Worm (Caenorhabditis elegans): ENCODE measurements around the gene hrg-10.

Gene hrg-10

ce11 chrV:18967479-18968056, 10.5 kb upstream of the hrg-10 start, which contains the start of gene Y39B6A.43:
Gene Y39B6A.43 (minus strand): TSS chrV:18967829.
- TF ChIP-seq ceh-22 (tag; optimal IDR thresholded peaks at IDR 0.05) (no peak), ceh-6 (GFP tag; optimal IDR thresholded peaks at IDR 0.05) (peak; percentile 13), unc-3 (GFP tag; conservative IDR thresholded peaks at IDR 0.05) (no peak), unc-3 (tag; optimal IDR thresholded peaks at IDR 0.05) (peak; percentile 65), ceh-48 (tag; optimal IDR thresholded peaks at IDR 0.05) (peak; percentile 84), pha-4 (tag; optimal IDR thresholded peaks at IDR 0.05) (no peak), fax-1 (tag; optimal IDR thresholded peaks at IDR 0.05) (no peak), fkh-6 (tag; optimal IDR thresholded peaks at IDR 0.05) (no peak), hlh-15 (tag; optimal IDR thresholded peaks at IDR 0.05) (no peak), pros-1 (tag; optimal IDR thresholded peaks at IDR 0.05) (peak; percentile 35), pha-2 (tag; optimal IDR thresholded peaks at IDR 0.05) (peak; percentile 81), dve-1 (tag; optimal IDR thresholded peaks at IDR 0.05) (peak; percentile 76), dmd-4 (tag; optimal IDR thresholded peaks at IDR 0.05; ENCODE audit: borderline replicate concordance) (no peak), zip-5 (tag; optimal IDR thresholded peaks at IDR 0.05) (no peak), pag-3 (tag; optimal IDR thresholded peaks at IDR 0.05; ENCODE audit: borderline replicate concordance) (no peak), ceh-18 (tag; optimal IDR thresholded peaks at IDR 0.05) (peak; percentile 63), npax-4 (tag; optimal IDR thresholded peaks at IDR 0.05) (no peak), pqm-1 (tag; optimal IDR thresholded peaks at IDR 0.05) (no peak), ceh-9 (tag; optimal IDR thresholded peaks at IDR 0.05) (no peak), tbx-2 (tag; optimal IDR thresholded peaks at IDR 0.05) (peak; percentile 56), sox-4 (tag; optimal IDR thresholded peaks at IDR 0.05) (no peak), che-1 (tag; optimal IDR thresholded peaks at IDR 0.05) (no peak), ceh-30 (tag; optimal IDR thresholded peaks at IDR 0.05) (no peak), ttx-3 (tag; optimal IDR thresholded peaks at IDR 0.05) (no peak), nhr-232 (tag; optimal IDR thresholded peaks at IDR 0.05) (no peak), rnt-1 (tag; optimal IDR thresholded peaks at IDR 0.05) (peak; percentile 79), ref-2 (tag; optimal IDR thresholded peaks at IDR 0.05) (peak; percentile 72), K02D7.2 (tag; optimal IDR thresholded peaks at IDR 0.05) (no peak), ceh-31 (tag; optimal IDR thresholded peaks at IDR 0.05) (peak; percentile 66), hlh-8 (tag; optimal IDR thresholded peaks at IDR 0.05) (no peak), nhr-11 (tag; optimal IDR thresholded peaks at IDR 0.05) (no peak), elt-4 (tag; optimal IDR thresholded peaks at IDR 0.05) (no peak), hlh-30 (tag; optimal IDR thresholded peaks at IDR 0.05; ENCODE audit: insufficient read depth) (peak; percentile 52), F13H6.1 (tag; optimal IDR thresholded peaks at IDR 0.05) (no peak), sox-2 (GFP tag; IDR thresholded peaks at IDR 0.05) (no peak), mec-3 (tag; optimal IDR thresholded peaks at IDR 0.05; ENCODE audit: borderline replicate concordance) (no peak), ceh-45 (GFP tag; IDR thresholded peaks at IDR 0.05) (no peak), K09A11.1 (tag; optimal IDR thresholded peaks at IDR 0.05; ENCODE audit: insufficient read depth) (peak; percentile 19), ceh-34 (tag; optimal IDR thresholded peaks at IDR 0.05) (peak; percentile 60), syd-9 (tag; optimal IDR thresholded peaks at IDR 0.05) (no peak), Y22D7AL.16 (tag; optimal IDR thresholded peaks at IDR 0.05) (no peak), odd-2 (tag; optimal IDR thresholded peaks at IDR 0.05) (no peak), hlh-6 (tag; optimal IDR thresholded peaks at IDR 0.05) (no peak), ceh-14 (tag; optimal IDR thresholded peaks at IDR 0.05) (peak; percentile 16), unc-42 (tag; optimal IDR thresholded peaks at IDR 0.05) (peak; percentile 63), unc-86 (tag; optimal IDR thresholded peaks at IDR 0.05) (peak; percentile 68), C38D4.7 (GFP tag; optimal IDR thresholded peaks at IDR 0.05) (no peak), fkh-10 (GFP tag; optimal IDR thresholded peaks at IDR 0.05) (peak; percentile 49), ceh-2 (tag; optimal IDR thresholded peaks at IDR 0.05) (no peak), pax-1 (tag; optimal IDR thresholded peaks at IDR 0.05) (peak; percentile 88), ceh-19 (GFP tag; optimal IDR thresholded peaks at IDR 0.05) (no peak), hlh-13 (GFP tag; optimal IDR thresholded peaks at IDR 0.05) (no peak), T23F11.4 (GFP tag; optimal IDR thresholded peaks at IDR 0.05) (no peak)

Measured in whole organism, late embryonic.